Fruit fly (Drosophila melanogaster) Kc167 (cell line): Measurements from ENCODE around the gene CG3651.

Experiments used
- Myc ChIP-seq: fragments of >200 bp; optimal IDR thresholded peaks from 2 replicates; lab custom pipeline; 2017; ENCODE audit warnings: missing external identifiers
- Sin3A ChIP-seq: fragments of >200 bp; optimal IDR thresholded peaks from 2 replicates; lab custom pipeline; 2018; ENCODE audit warnings: missing external identifiers
- h ChIP-seq: fragments of >200 bp; optimal IDR thresholded peaks from 3 replicates; lab custom pipeline; 2018; ENCODE audit warnings: missing external identifiers
- insv ChIP-seq: fragments of >200 bp; optimal IDR thresholded peaks from 3 replicates; lab custom pipeline; 2018; ENCODE audit warnings: missing external identifiers
- psq ChIP-seq: fragments of >200 bp; optimal IDR thresholded peaks from 2 replicates; lab custom pipeline; 2017; ENCODE audit warnings: missing external identifiers
- ttk ChIP-seq: sonication (Bioruptor generic); optimal IDR thresholded peaks from 2 replicates; lab custom pipeline; 2017; ENCODE audit warnings: missing external identifiers

- TF ChIP-seq Sin3A = no peak
- no peak for TF ChIP-seq psq
- no peak for TF ChIP-seq h
- no peak for TF ChIP-seq ttk (lab: Kevin White, UChicago)
- TF ChIP-seq Myc = no peak
- no peak for TF ChIP-seq insv (lab: Kevin White, UChicago)
Observed at dm6 chr2L:22139354-22139753, 18.2 kb downstream of the CG3651 start.
